Worm (Caenorhabditis elegans) whole organism, late embryonic: ENCODE results near the gene ugt-44.

Experiments
- C08G9.2 ChIP-seq: sonication (generic microtip); optimal IDR thresholded peaks from 2 replicates; lab custom pipeline; 2016; ENCODE audit warnings: mild to moderate bottlenecking, missing genetic modification characterization, moderate library complexity, missing compliant biosample characterization
- C38D4.7 ChIP-seq: fragments of 200-800 bp; sonication (Bioruptor generic); optimal IDR thresholded peaks from 2 replicates; lab custom pipeline; 2018; ENCODE audit warnings: mild to moderate bottlenecking, missing genetic modification characterization, moderate library complexity, missing compliant biosample characterization
- K02D7.2 ChIP-seq: sonication (generic microtip); optimal IDR thresholded peaks from 2 replicates; lab custom pipeline; 2017; ENCODE audit warnings: mild to moderate bottlenecking, missing genetic modification characterization, missing compliant biosample characterization
- K09A11.1 ChIP-seq: sonication (generic microtip); optimal IDR thresholded peaks from 2 replicates; lab custom pipeline; 2017; ENCODE audit warnings: antibody characterized with exemption, mild to moderate bottlenecking, missing genetic modification characterization, missing compliant biosample characterization; ENCODE audit not compliant: insufficient read depth
- ahr-1 ChIP-seq: sonication (generic microtip); optimal IDR thresholded peaks from 2 replicates; lab custom pipeline; 2016; ENCODE audit warnings: missing genetic modification characterization, missing compliant biosample characterization
- ama-1 ChIP-seq: fragments of 150-350 bp; optimal IDR thresholded peaks from 2 replicates; lab custom pipeline; 2014
- ceh-31 ChIP-seq: sonication (generic microtip); optimal IDR thresholded peaks from 2 replicates; lab custom pipeline; 2016; ENCODE audit warnings: missing genetic modification characterization, missing compliant biosample characterization
- ceh-34 ChIP-seq: sonication (generic microtip); optimal IDR thresholded peaks from 2 replicates; lab custom pipeline; 2016; ENCODE audit warnings: mild to moderate bottlenecking, missing genetic modification characterization, missing compliant biosample characterization
- ceh-48 ChIP-seq: sonication (generic microtip); optimal IDR thresholded peaks from 2 replicates; lab custom pipeline; 2016; ENCODE audit warnings: missing genetic modification characterization, inconsistent platforms, missing compliant biosample characterization
- che-1 ChIP-seq: sonication (generic microtip); optimal IDR thresholded peaks from 2 replicates; lab custom pipeline; 2016; ENCODE audit warnings: mild to moderate bottlenecking, missing genetic modification characterization, missing compliant biosample characterization
- elt-2 ChIP-seq: sonication (generic microtip); optimal IDR thresholded peaks from 2 replicates; lab custom pipeline; 2016; ENCODE audit warnings: missing genetic modification reagents, missing genetic modification characterization, missing compliant biosample characterization
- elt-4 ChIP-seq: sonication (generic microtip); optimal IDR thresholded peaks from 2 replicates; lab custom pipeline; 2016; ENCODE audit warnings: missing genetic modification characterization, missing compliant biosample characterization
- ets-4 ChIP-seq: sonication (generic microtip); optimal IDR thresholded peaks from 2 replicates; lab custom pipeline; 2016; ENCODE audit warnings: missing genetic modification characterization, missing compliant biosample characterization
- eyg-1 ChIP-seq: sonication (generic microtip); optimal IDR thresholded peaks from 2 replicates; lab custom pipeline; 2016; ENCODE audit warnings: missing genotype, missing genetic modification characterization, missing compliant biosample characterization
- fkh-6 ChIP-seq: sonication (generic microtip); optimal IDR thresholded peaks from 2 replicates; lab custom pipeline; 2016; ENCODE audit warnings: missing genetic modification characterization, missing compliant biosample characterization
- hlh-30 ChIP-seq: sonication (generic microtip); optimal IDR thresholded peaks from 2 replicates; lab custom pipeline; 2017; ENCODE audit warnings: antibody characterized with exemption, missing genetic modification characterization, missing compliant biosample characterization; ENCODE audit not compliant: insufficient read depth
- lim-6 ChIP-seq: sonication (generic microtip); optimal IDR thresholded peaks from 2 replicates; lab custom pipeline; 2016; ENCODE audit warnings: missing genetic modification characterization, missing compliant biosample characterization
- nhr-11 ChIP-seq: fragments of 150-350 bp; optimal IDR thresholded peaks from 2 replicates; lab custom pipeline; 2014; ENCODE audit warnings: missing biosample characterization, missing genetic modification characterization
- nhr-232 ChIP-seq: sonication (generic microtip); optimal IDR thresholded peaks from 2 replicates; lab custom pipeline; 2016; ENCODE audit warnings: missing genetic modification characterization, missing compliant biosample characterization
- pha-2 ChIP-seq: sonication (generic microtip); optimal IDR thresholded peaks from 2 replicates; lab custom pipeline; 2017; ENCODE audit warnings: mild to moderate bottlenecking, missing genetic modification characterization, missing compliant biosample characterization
- pros-1 ChIP-seq: fragments of 150-350 bp; optimal IDR thresholded peaks from 2 replicates; lab custom pipeline; 2014; ENCODE audit warnings: missing biosample characterization, missing genetic modification reagents, missing genetic modification characterization
- rnt-1 ChIP-seq: sonication (generic microtip); optimal IDR thresholded peaks from 2 replicates; lab custom pipeline; 2016; ENCODE audit warnings: missing genetic modification characterization, missing compliant biosample characterization
- sdc-2 ChIP-seq: sonication (generic microtip); optimal IDR thresholded peaks from 2 replicates; lab custom pipeline; 2016; ENCODE audit warnings: missing genotype, missing genetic modification characterization, missing compliant biosample characterization
- tbx-2 ChIP-seq: sonication (generic microtip); optimal IDR thresholded peaks from 2 replicates; lab custom pipeline; 2016; ENCODE audit warnings: missing genetic modification characterization, missing compliant biosample characterization
- tbx-7 ChIP-seq: sonication (generic microtip); optimal IDR thresholded peaks from 2 replicates; lab custom pipeline; 2016; ENCODE audit warnings: missing genotype, missing genetic modification characterization, missing compliant biosample characterization
- unc-42 ChIP-seq: sonication (generic microtip); optimal IDR thresholded peaks from 2 replicates; lab custom pipeline; 2016; ENCODE audit warnings: missing genotype, missing genetic modification characterization, missing compliant biosample characterization

ugt-44 gene

ce11 chrIV:10518652-10519051 lies 49.1 kb downstream of the ugt-44 start:
- TF ChIP-seq che-1 (tag; lab: Kevin White, UChicago) (no peak), rnt-1 (tag; lab: Kevin White, UChicago) (no peak), K02D7.2 (tag; lab: Kevin White, UChicago) (no peak), ahr-1 (tag; lab: Kevin White, UChicago) (no peak), hlh-30 (no peak), fkh-6 (tag; lab: Kevin White, UChicago) (no peak), C08G9.2 (tag; lab: Kevin White, UChicago) (no peak), unc-42 (tag; lab: Kevin White, UChicago) (no peak), ceh-48 (tag; lab: Kevin White, UChicago) (no peak), ets-4 (tag; lab: Kevin White, UChicago) (no peak), C38D4.7 (GFP tag; lab: Kevin White, UChicago) (no peak), lim-6 (tag; lab: Kevin White, UChicago) (no peak), tbx-7 (tag; lab: Kevin White, UChicago) (no peak)
- TF ChIP-seq, all 69 proteins: peak for 0

ce11 chrIV:10521106-10521505 lies 51.6 kb downstream of the ugt-44 start, which contains the start of gene cal-4:
Gene cal-4, plus strand, starts transcription at chrIV:10521406.
- TF ChIP-seq elt-2 (tag; lab: Kevin White, UChicago), result no peak
- TF ChIP-seq ceh-34 (tag; lab: Kevin White, UChicago), result no peak
- TF ChIP-seq nhr-11 (tag; lab: Kevin White, UChicago), result no peak
- TF ChIP-seq sdc-2 (tag; lab: Kevin White, UChicago), result no peak
- no peak for TF ChIP-seq nhr-232 (tag; lab: Kevin White, UChicago)
- TF ChIP-seq eyg-1 (tag; lab: Kevin White, UChicago), result no peak
- TF ChIP-seq ceh-31 (tag; lab: Kevin White, UChicago), result no peak
- TF ChIP-seq ets-4 (tag; lab: Kevin White, UChicago), result no peak
- TF ChIP-seq che-1 (tag; lab: Kevin White, UChicago), result no peak
- TF ChIP-seq tbx-2, result no peak
- TF ChIP-seq pha-2, result no peak
- TF ChIP-seq ahr-1 (tag; lab: Kevin White, UChicago), result no peak
- no peak for TF ChIP-seq ceh-48 (tag; lab: Kevin White, UChicago)
- no peak for TF ChIP-seq elt-4 (tag; lab: Kevin White, UChicago)
- no peak for TF ChIP-seq K09A11.1 (tag; lab: Kevin White, UChicago)
- no peak for TF ChIP-seq fkh-6 (tag; lab: Kevin White, UChicago)
- TF ChIP-seq ama-1 (lab: Kevin White, UChicago), result no peak
- no peak for TF ChIP-seq pros-1
